Worm (Caenorhabditis elegans) whole organism, late embryonic: ENCODE measurements around the gene hex-1.

Source experiments
- C08G9.2 ChIP-seq: sonication (generic microtip); optimal IDR thresholded peaks from 2 replicates; lab custom pipeline; 2016; ENCODE audit warnings: mild to moderate bottlenecking, missing genetic modification characterization, moderate library complexity, missing compliant biosample characterization
- F13H6.1 ChIP-seq: sonication (generic microtip); optimal IDR thresholded peaks from 2 replicates; lab custom pipeline; 2016; ENCODE audit warnings: missing genetic modification characterization, missing compliant biosample characterization
- K09A11.1 ChIP-seq: sonication (generic microtip); optimal IDR thresholded peaks from 2 replicates; lab custom pipeline; 2017; ENCODE audit warnings: antibody characterized with exemption, mild to moderate bottlenecking, missing genetic modification characterization, missing compliant biosample characterization; ENCODE audit not compliant: insufficient read depth
- T23F11.4 ChIP-seq: fragments of 200-800 bp; sonication (Bioruptor generic); optimal IDR thresholded peaks from 2 replicates; lab custom pipeline; 2018; ENCODE audit warnings: mild to moderate bottlenecking, missing genetic modification characterization, missing compliant biosample characterization
- ama-1 ChIP-seq: fragments of 150-350 bp; optimal IDR thresholded peaks from 2 replicates; lab custom pipeline; 2014
- ceh-18 ChIP-seq: sonication (generic microtip); optimal IDR thresholded peaks from 2 replicates; lab custom pipeline; 2016; ENCODE audit warnings: missing genetic modification characterization, missing compliant biosample characterization
- ceh-22 ChIP-seq: sonication (generic microtip); optimal IDR thresholded peaks from 2 replicates; lab custom pipeline; 2017; ENCODE audit warnings: missing biosample characterization, missing genetic modification characterization
- ceh-24 ChIP-seq: sonication (generic microtip); optimal IDR thresholded peaks from 2 replicates; lab custom pipeline; 2016; ENCODE audit warnings: mild to moderate bottlenecking, missing genetic modification characterization, missing compliant biosample characterization
- ceh-30 ChIP-seq: fragments of 150-350 bp; optimal IDR thresholded peaks from 2 replicates; lab custom pipeline; 2014; ENCODE audit warnings: missing biosample characterization, missing genetic modification characterization
- ceh-31 ChIP-seq: sonication (generic microtip); optimal IDR thresholded peaks from 2 replicates; lab custom pipeline; 2016; ENCODE audit warnings: missing genetic modification characterization, missing compliant biosample characterization
- ceh-34 ChIP-seq: sonication (generic microtip); optimal IDR thresholded peaks from 2 replicates; lab custom pipeline; 2016; ENCODE audit warnings: mild to moderate bottlenecking, missing genetic modification characterization, missing compliant biosample characterization
- ceh-45 ChIP-seq: fragments of 200-800 bp; sonication (Bioruptor generic); IDR thresholded peaks from 2 replicates; pipeline ENCODE4 v1.3.6; 2022; ENCODE audit warnings: missing genetic modification reagents, missing genetic modification characterization, missing compliant biosample characterization
- ceh-48 ChIP-seq: sonication (generic microtip); optimal IDR thresholded peaks from 2 replicates; lab custom pipeline; 2016; ENCODE audit warnings: missing genetic modification characterization, inconsistent platforms, missing compliant biosample characterization
- ceh-6 ChIP-seq: fragments of 200-800 bp; sonication (Bioruptor generic); optimal IDR thresholded peaks from 2 replicates; lab custom pipeline; 2018; ENCODE audit warnings: mild to moderate bottlenecking, missing genetic modification characterization, missing compliant biosample characterization
- ceh-9 ChIP-seq: sonication (generic microtip); optimal IDR thresholded peaks from 2 replicates; lab custom pipeline; 2016; ENCODE audit warnings: mild to moderate bottlenecking, missing genetic modification characterization, inconsistent platforms, missing compliant biosample characterization
- che-1 ChIP-seq: sonication (generic microtip); optimal IDR thresholded peaks from 2 replicates; lab custom pipeline; 2016; ENCODE audit warnings: mild to moderate bottlenecking, missing genetic modification characterization, missing compliant biosample characterization
- dmd-4 ChIP-seq: sonication (generic microtip); optimal IDR thresholded peaks from 2 replicates; lab custom pipeline; 2016; ENCODE audit warnings: borderline replicate concordance, missing genetic modification characterization, missing compliant biosample characterization
- dve-1 ChIP-seq: sonication (generic microtip); optimal IDR thresholded peaks from 2 replicates; lab custom pipeline; 2017; ENCODE audit warnings: antibody characterized with exemption, mild to moderate bottlenecking, missing genetic modification characterization, missing compliant biosample characterization
- elt-4 ChIP-seq: sonication (generic microtip); optimal IDR thresholded peaks from 2 replicates; lab custom pipeline; 2016; ENCODE audit warnings: missing genetic modification characterization, missing compliant biosample characterization
- ets-4 ChIP-seq: sonication (generic microtip); optimal IDR thresholded peaks from 2 replicates; lab custom pipeline; 2016; ENCODE audit warnings: missing genetic modification characterization, missing compliant biosample characterization
- eyg-1 ChIP-seq: sonication (generic microtip); optimal IDR thresholded peaks from 2 replicates; lab custom pipeline; 2016; ENCODE audit warnings: missing genotype, missing genetic modification characterization, missing compliant biosample characterization
- fkh-10 ChIP-seq: fragments of 150-350 bp; optimal IDR thresholded peaks from 2 replicates; lab custom pipeline; 2014; ENCODE audit warnings: missing biosample characterization, missing genetic modification reagents, missing genetic modification characterization
- fkh-6 ChIP-seq: sonication (generic microtip); optimal IDR thresholded peaks from 2 replicates; lab custom pipeline; 2016; ENCODE audit warnings: missing genetic modification characterization, missing compliant biosample characterization
- gmeb-2 ChIP-seq: sonication (generic microtip); optimal IDR thresholded peaks from 2 replicates; lab custom pipeline; 2016; ENCODE audit warnings: missing genetic modification characterization, inconsistent platforms, missing compliant biosample characterization
- hlh-6 ChIP-seq: sonication (generic microtip); optimal IDR thresholded peaks from 2 replicates; lab custom pipeline; 2016; ENCODE audit warnings: missing genotype, missing genetic modification characterization, missing compliant biosample characterization
- madf-2 ChIP-seq: sonication (generic microtip); optimal IDR thresholded peaks from 2 replicates; lab custom pipeline; 2017; ENCODE audit warnings: missing genetic modification characterization, missing compliant biosample characterization
- mec-3 ChIP-seq: sonication (generic microtip); optimal IDR thresholded peaks from 2 replicates; lab custom pipeline; 2016; ENCODE audit warnings: borderline replicate concordance, missing genetic modification characterization, missing compliant biosample characterization
- nfya-1 ChIP-seq: sonication (generic microtip); optimal IDR thresholded peaks from 2 replicates; lab custom pipeline; 2017; ENCODE audit warnings: missing genetic modification characterization, mild to moderate bottlenecking, missing compliant biosample characterization, antibody characterized with exemption, moderate library complexity
- nhr-11 ChIP-seq: fragments of 150-350 bp; optimal IDR thresholded peaks from 2 replicates; lab custom pipeline; 2014; ENCODE audit warnings: missing biosample characterization, missing genetic modification characterization
- npax-4 ChIP-seq: sonication (generic microtip); optimal IDR thresholded peaks from 2 replicates; lab custom pipeline; 2016; ENCODE audit warnings: missing genetic modification characterization, missing compliant biosample characterization
- odd-2 ChIP-seq: sonication (generic microtip); optimal IDR thresholded peaks from 2 replicates; lab custom pipeline; 2017; ENCODE audit warnings: antibody characterized with exemption, mild to moderate bottlenecking, missing genetic modification characterization, missing compliant biosample characterization
- pag-3 ChIP-seq: sonication (generic microtip); optimal IDR thresholded peaks from 2 replicates; lab custom pipeline; 2016; ENCODE audit warnings: missing compliant biosample characterization, missing genetic modification characterization, borderline replicate concordance
- pat-9 ChIP-seq: fragments of 200-800 bp; sonication (Bioruptor generic); optimal IDR thresholded peaks from 2 replicates; lab custom pipeline; 2018; ENCODE audit warnings: mild to moderate bottlenecking, missing genetic modification characterization, moderate library complexity, missing compliant biosample characterization
- pha-2 ChIP-seq: sonication (generic microtip); optimal IDR thresholded peaks from 2 replicates; lab custom pipeline; 2017; ENCODE audit warnings: mild to moderate bottlenecking, missing genetic modification characterization, missing compliant biosample characterization
- pros-1 ChIP-seq: fragments of 150-350 bp; optimal IDR thresholded peaks from 2 replicates; lab custom pipeline; 2014; ENCODE audit warnings: missing biosample characterization, missing genetic modification reagents, missing genetic modification characterization
- ref-2 ChIP-seq: sonication (generic microtip); optimal IDR thresholded peaks from 2 replicates; lab custom pipeline; 2016; ENCODE audit warnings: missing genetic modification characterization, missing compliant biosample characterization
- rnt-1 ChIP-seq: sonication (generic microtip); optimal IDR thresholded peaks from 2 replicates; lab custom pipeline; 2016; ENCODE audit warnings: missing genetic modification characterization, missing compliant biosample characterization
- syd-9 ChIP-seq: sonication (generic microtip); optimal IDR thresholded peaks from 2 replicates; lab custom pipeline; 2016; ENCODE audit warnings: mild to moderate bottlenecking, missing genetic modification characterization, moderate library complexity, missing compliant biosample characterization
- tbx-7 ChIP-seq: sonication (generic microtip); optimal IDR thresholded peaks from 2 replicates; lab custom pipeline; 2016; ENCODE audit warnings: missing genotype, missing genetic modification characterization, missing compliant biosample characterization
- ttx-3 ChIP-seq: sonication (generic microtip); optimal IDR thresholded peaks from 2 replicates; lab custom pipeline; 2016; ENCODE audit warnings: missing genetic modification reagents, missing genetic modification characterization, missing compliant biosample characterization
- unc-3 ChIP-seq, 2 experiments: fragments of 200-800 bp in 1 of 2; sonication (Bioruptor generic) in 1 of 2; sonication (generic microtip) in 1 of 2; conservative IDR thresholded peaks in 1 of 2; optimal IDR thresholded peaks in 1 of 2; 2 replicates each; pipeline versions ENCODE4 v1.3.6 to Lab custom; 2016 to 2022; ENCODE audit warnings: missing compliant biosample characterization in 2 of 2, missing genetic modification characterization in 2 of 2, missing genetic modification reagents in 1 of 2
- unc-42 ChIP-seq: sonication (generic microtip); optimal IDR thresholded peaks from 2 replicates; lab custom pipeline; 2016; ENCODE audit warnings: missing genotype, missing genetic modification characterization, missing compliant biosample characterization
- unc-55 ChIP-seq: sonication (generic microtip); optimal IDR thresholded peaks from 2 replicates; lab custom pipeline; 2017; ENCODE audit warnings: missing biosample characterization, missing genetic modification reagents, missing genetic modification characterization
- zip-5 ChIP-seq: sonication (generic microtip); optimal IDR thresholded peaks from 2 replicates; lab custom pipeline; 2016; ENCODE audit warnings: missing genetic modification characterization, missing compliant biosample characterization

Gene hex-1

DNA sequence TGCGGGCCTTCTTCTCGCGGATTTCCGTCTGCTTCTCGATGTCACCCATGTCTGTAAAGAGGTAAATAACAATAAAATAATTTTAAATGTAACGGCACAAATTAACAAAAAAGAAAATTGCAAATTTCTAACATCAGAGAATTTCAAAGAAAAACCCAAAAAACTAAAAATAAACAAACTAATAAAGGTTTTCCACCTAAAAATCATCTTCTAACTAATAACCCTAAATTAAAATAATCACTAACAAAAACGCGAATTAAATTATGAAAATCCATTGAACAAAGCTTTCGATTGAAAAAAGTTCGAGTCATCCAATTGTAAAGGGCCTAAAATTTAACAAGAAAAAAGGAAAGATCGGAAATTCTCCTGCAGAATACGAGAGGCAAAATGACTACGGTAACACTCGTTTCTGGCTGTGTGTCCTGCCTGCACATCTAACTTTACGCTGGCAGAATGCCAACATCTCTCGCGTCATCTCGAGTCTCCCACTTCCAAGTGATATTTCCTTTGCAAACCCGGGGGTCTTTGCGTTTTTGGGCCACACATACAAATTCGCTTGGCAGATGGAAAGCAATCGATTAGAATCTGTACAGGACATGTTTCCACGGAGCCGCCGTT lies 21.7 kb downstream of the hex-1 start, which contains the start of gene rpl-11.2 (continued):
- peak; percentile 78 for TF ChIP-seq ceh-31 (tag; lab: Kevin White, UChicago)
- TF ChIP-seq ceh-48 (tag; lab: Kevin White, UChicago): peak; percentile 47
- peak; percentile 58 for TF ChIP-seq ets-4 (tag; lab: Kevin White, UChicago)
- TF ChIP-seq nhr-11 (tag; lab: Kevin White, UChicago): no peak
- TF ChIP-seq pha-2 (tag; lab: Kevin White, UChicago): no peak
- TF ChIP-seq ceh-34 (tag; lab: Kevin White, UChicago): peak; percentile 85
- TF ChIP-seq dve-1 (tag; lab: Kevin White, UChicago): peak; percentile 87
- TF ChIP-seq madf-2 (tag; lab: Kevin White, UChicago): peak; percentile 60
- TF ChIP-seq ceh-9 (tag; lab: Kevin White, UChicago): no peak
- TF ChIP-seq T23F11.4: no peak
- TF ChIP-seq rnt-1 (tag; lab: Kevin White, UChicago): peak; percentile 63
- no peak for TF ChIP-seq ceh-6 (GFP tag; lab: Kevin White, UChicago)
- TF ChIP-seq ama-1 (lab: Kevin White, UChicago): no peak
- no peak for TF ChIP-seq tbx-7
- peak; percentile 24 for TF ChIP-seq K09A11.1 (tag; lab: Kevin White, UChicago)
- no peak for TF ChIP-seq pag-3
- no peak for TF ChIP-seq dmd-4
- peak; percentile 5 for TF ChIP-seq pros-1 (tag; lab: Kevin White, UChicago)
- TF ChIP-seq ceh-22: peak; percentile 23
- no peak for TF ChIP-seq ceh-24 (tag; lab: Kevin White, UChicago)
- no peak for TF ChIP-seq eyg-1 (tag; lab: Kevin White, UChicago)
- peak; percentile 84 for TF ChIP-seq unc-42 (tag; lab: Kevin White, UChicago)
- TF ChIP-seq F13H6.1 (tag; lab: Kevin White, UChicago): peak; percentile 28
- peak; percentile 34 for TF ChIP-seq fkh-6 (tag; lab: Kevin White, UChicago)
- TF ChIP-seq ceh-18 (tag; lab: Kevin White, UChicago): peak; percentile 85
- no peak for TF ChIP-seq elt-4 (tag; lab: Kevin White, UChicago)
- no peak for TF ChIP-seq pat-9 (tag; lab: Kevin White, UChicago)
- no peak for TF ChIP-seq zip-5
- TF ChIP-seq gmeb-2 (tag; lab: Kevin White, UChicago): no peak
- TF ChIP-seq unc-3 (GFP tag; conservative IDR thresholded peaks at IDR 0.05; lab: Robert Waterston, UW): peak; percentile 44; the same call in 1 of the 2 replicates
- peak; percentile 44 for TF ChIP-seq unc-3 (tag; optimal IDR thresholded peaks at IDR 0.05; lab: Kevin White, UChicago)
- no peak for TF ChIP-seq hlh-6 (tag; lab: Kevin White, UChicago)
- peak; percentile 12 for TF ChIP-seq ttx-3 (tag; lab: Kevin White, UChicago)
- peak; percentile 44 for TF ChIP-seq syd-9 (tag; lab: Kevin White, UChicago)
- no peak for TF ChIP-seq npax-4 (tag; lab: Kevin White, UChicago)
- TF ChIP-seq nfya-1 (tag; lab: Kevin White, UChicago): peak; percentile 97
- no peak for TF ChIP-seq mec-3
- TF ChIP-seq ref-2 (tag; lab: Kevin White, UChicago): peak; percentile 79
- no peak for TF ChIP-seq odd-2
- TF ChIP-seq ceh-45 (GFP tag; lab: Robert Waterston, UW): no peak; the same call in 1 of the 2 replicates
- no peak for TF ChIP-seq che-1
- TF ChIP-seq C08G9.2 (tag; lab: Kevin White, UChicago): no peak
- peak; percentile 74 for TF ChIP-seq unc-55 (GFP tag; lab: Kevin White, UChicago)
- peak; percentile 84 for TF ChIP-seq ceh-30 (tag; lab: Kevin White, UChicago)
- TF ChIP-seq fkh-10 (GFP tag; lab: Kevin White, UChicago): no peak
